Worm (Caenorhabditis elegans) whole organism, L4 larva: ENCODE data around the gene odr-2.

ENCODE experiments used
- ZK337.2 ChIP-seq: fragments of 200-800 bp; sonication (Bioruptor generic); IDR thresholded peaks from 2 replicates; pipeline ENCODE4 v1.3.6; 2022; ENCODE audit warnings: missing genetic modification reagents, missing genetic modification characterization, missing compliant biosample characterization
- aha-1 ChIP-seq: fragments of 150-350 bp; peaks from one replicate; lab custom pipeline; 2014; ENCODE audit warnings: missing biosample characterization, missing genetic modification characterization
- ceh-20 ChIP-seq: fragments of 200-800 bp; sonication (Bioruptor generic); IDR thresholded peaks from 2 replicates; pipeline ENCODE4 v1.3.6; 2022; ENCODE audit warnings: missing genetic modification reagents, missing genetic modification characterization, missing compliant biosample characterization
- ceh-32 ChIP-seq: sonication (generic microtip); optimal IDR thresholded peaks from 2 replicates; lab custom pipeline; 2016; ENCODE audit warnings: mild to moderate bottlenecking, missing genetic modification characterization, missing compliant biosample characterization; ENCODE audit not compliant: poor library complexity
- ceh-62 ChIP-seq: sonication (generic microtip); optimal IDR thresholded peaks from 2 replicates; lab custom pipeline; 2017; ENCODE audit warnings: missing biosample characterization, missing genetic modification characterization
- daf-16 ChIP-seq, 3 experiments: sonication (generic microtip); optimal IDR thresholded peaks; 2 replicates each; lab custom pipeline; 2016 to 2017; ENCODE audit warnings: missing genetic modification characterization in 3 of 3, missing genetic modification reagents in 3 of 3, mild to moderate bottlenecking in 2 of 3, missing compliant biosample characterization in 2 of 3, missing biosample characterization in 1 of 3, moderate library complexity in 1 of 3
- daf-19 ChIP-seq: fragments of 200-800 bp; sonication (Bioruptor generic); conservative IDR thresholded peaks from 2 replicates; pipeline ENCODE4 v1.3.6; 2022; ENCODE audit warnings: missing genetic modification characterization, missing compliant biosample characterization
- dmd-6 ChIP-seq: fragments of 200-800 bp; sonication (Bioruptor generic); IDR thresholded peaks from 2 replicates; pipeline ENCODE4 v1.3.6; 2022; ENCODE audit warnings: missing genetic modification reagents, missing genetic modification characterization, missing compliant biosample characterization
- dve-1 ChIP-seq: sonication (generic microtip); optimal IDR thresholded peaks from 2 replicates; lab custom pipeline; 2017; ENCODE audit warnings: antibody characterized with exemption, mild to moderate bottlenecking, missing genetic modification characterization, missing compliant biosample characterization; ENCODE audit not compliant: insufficient read depth
- egl-27 ChIP-seq: sonication (generic microtip); optimal IDR thresholded peaks from 3 replicates; lab custom pipeline; 2017; ENCODE audit warnings: missing biosample characterization, missing genetic modification reagents, missing genetic modification characterization
- egl-43 ChIP-seq: fragments of 200-800 bp; sonication (Bioruptor generic); IDR thresholded peaks from 2 replicates; pipeline ENCODE4 v1.3.6; 2022; ENCODE audit warnings: missing genetic modification reagents, missing genetic modification characterization, missing compliant biosample characterization
- hif-1 ChIP-seq, 2 experiments: sonication (generic microtip); optimal IDR thresholded peaks; 2 replicates each; lab custom pipeline; 2016 to 2017; ENCODE audit warnings: missing compliant biosample characterization in 2 of 2, missing genetic modification characterization in 2 of 2, missing genetic modification reagents in 2 of 2, missing genotype in 2 of 2, mild to moderate bottlenecking in 1 of 2
- hlh-11 ChIP-seq: fragments of 200-800 bp; sonication (Bioruptor generic); optimal IDR thresholded peaks from 2 replicates; lab custom pipeline; 2018; ENCODE audit warnings: mild to moderate bottlenecking, missing genetic modification characterization, missing compliant biosample characterization
- hlh-30 ChIP-seq: sonication (generic microtip); optimal IDR thresholded peaks from 2 replicates; lab custom pipeline; 2017; ENCODE audit warnings: antibody characterized with exemption, mild to moderate bottlenecking, missing genetic modification characterization, missing compliant biosample characterization; ENCODE audit not compliant: insufficient read depth
- lin-15B ChIP-seq: fragments of 150-350 bp; sonication (generic microtip); optimal IDR thresholded peaks from 3 replicates; lab custom pipeline; 2014; ENCODE audit warnings: missing biosample characterization, missing genetic modification characterization
- lin-38 ChIP-seq: fragments of 200-800 bp; sonication (Bioruptor generic); IDR thresholded peaks from 2 replicates; pipeline ENCODE4 v1.3.6; 2022; ENCODE audit warnings: missing genetic modification reagents, missing genetic modification characterization, missing compliant biosample characterization
- madf-9 ChIP-seq: fragments of 200-800 bp; sonication (Bioruptor generic); conservative IDR thresholded peaks from 2 replicates; pipeline ENCODE4 v1.3.6; 2022; ENCODE audit warnings: missing genetic modification reagents, missing genetic modification characterization, missing compliant biosample characterization
- mdl-1 ChIP-seq, 2 experiments: fragments of 150-350 bp in 1 of 2; sonication (generic microtip) in 1 of 2; optimal IDR thresholded peaks; 2 replicates each; lab custom pipeline; 2014 to 2017; ENCODE audit warnings: missing biosample characterization in 2 of 2, missing genetic modification characterization in 2 of 2
- mxl-2 ChIP-seq: fragments of 200-800 bp; sonication (Bioruptor generic); conservative IDR thresholded peaks from 2 replicates; pipeline ENCODE4 v1.3.6; 2022; ENCODE audit warnings: missing genetic modification reagents, missing genetic modification characterization, missing compliant biosample characterization
- nhr-102 ChIP-seq: sonication (generic microtip); optimal IDR thresholded peaks from 2 replicates; lab custom pipeline; 2016; ENCODE audit warnings: mild to moderate bottlenecking, missing genetic modification characterization, moderate library complexity, missing compliant biosample characterization
- nhr-111 ChIP-seq: fragments of 200-800 bp; sonication (Bioruptor generic); optimal IDR thresholded peaks from 2 replicates; lab custom pipeline; 2018; ENCODE audit warnings: mild to moderate bottlenecking, missing genetic modification characterization, missing compliant biosample characterization
- nhr-28 ChIP-seq: fragments of 150-350 bp; optimal IDR thresholded peaks from 2 replicates; lab custom pipeline; 2014; ENCODE audit warnings: missing biosample characterization, missing genetic modification characterization
- nhr-42 ChIP-seq: fragments of 200-800 bp; sonication (Bioruptor generic); IDR thresholded peaks from 2 replicates; pipeline ENCODE4 v1.3.6; 2022; ENCODE audit warnings: missing genetic modification characterization, missing compliant biosample characterization
- nhr-48 ChIP-seq: sonication (generic microtip); optimal IDR thresholded peaks from 2 replicates; lab custom pipeline; 2016; ENCODE audit warnings: mild to moderate bottlenecking, missing genetic modification characterization, missing compliant biosample characterization
- nhr-77 ChIP-seq: fragments of 150-350 bp; optimal IDR thresholded peaks from 2 replicates; lab custom pipeline; 2014; ENCODE audit warnings: missing biosample characterization, missing genetic modification characterization
- pha-4 ChIP-seq, 2 experiments: fragments of 150-350 bp in 1 of 2; fragments of 200-800 bp in 1 of 2; sonication (Bioruptor generic) in 1 of 2; IDR thresholded peaks in 1 of 2; optimal IDR thresholded peaks in 1 of 2; 2 replicates each; pipeline versions ENCODE4 v1.3.6 to Lab custom; 2014 to 2022; ENCODE audit warnings: missing genetic modification characterization in 2 of 2, missing genetic modification reagents in 2 of 2, missing biosample characterization in 1 of 2, missing compliant biosample characterization in 1 of 2
- php-3 ChIP-seq: fragments of 200-800 bp; sonication (Bioruptor generic); IDR thresholded peaks from 2 replicates; pipeline ENCODE4 v1.3.6; 2022; ENCODE audit warnings: missing genetic modification reagents, missing genetic modification characterization, missing compliant biosample characterization
- saeg-2 ChIP-seq: fragments of 200-800 bp; sonication (Bioruptor generic); IDR thresholded peaks from 2 replicates; pipeline ENCODE4 v1.3.6; 2022; ENCODE audit warnings: missing genetic modification reagents, missing genetic modification characterization, missing compliant biosample characterization
- snpc-1.2 ChIP-seq: fragments of 200-800 bp; sonication (Bioruptor generic); IDR thresholded peaks from 2 replicates; pipeline ENCODE4 v1.3.6; 2022; ENCODE audit warnings: missing genetic modification reagents, missing genetic modification characterization, missing compliant biosample characterization
- tra-1 ChIP-seq: fragments of 200-800 bp; sonication (Bioruptor generic); IDR thresholded peaks from 2 replicates; pipeline ENCODE4 v1.3.6; 2022; ENCODE audit warnings: missing genetic modification reagents, missing genetic modification characterization, missing compliant biosample characterization
- unc-62 ChIP-seq, 3 experiments: fragments of 150-350 bp in 1 of 3; sonication (generic microtip); optimal IDR thresholded peaks in 2 of 3; peaks in 1 of 3; 1 replicate in 1 of 3; 2 replicates in 2 of 3; lab custom pipeline; 2014 to 2017; ENCODE audit warnings: missing biosample characterization in 3 of 3, missing genetic modification characterization in 3 of 3, missing genetic modification reagents in 3 of 3, missing genotype in 1 of 3
- ztf-11 ChIP-seq: fragments of 150-350 bp; optimal IDR thresholded peaks from 2 replicates; lab custom pipeline; 2014; ENCODE audit warnings: missing biosample characterization, missing genetic modification characterization

Gene odr-2

ce11 chrV:7156079-7156478 is 52.7 kb downstream of the odr-2 start, which contains the start of gene F10D2.10:
Gene F10D2.10, minus strand, starts transcription at chrV:7156179.
- no peak for TF ChIP-seq daf-16 (GFP tag; optimal IDR thresholded peaks at IDR 0.05; lab: Kevin White, UChicago)
- no peak for TF ChIP-seq daf-16 (tag; optimal IDR thresholded peaks at IDR 0.05; lab: Kevin White, UChicago)
- TF ChIP-seq aha-1 (tag; lab: Kevin White, UChicago): peak; percentile 68

DNA sequence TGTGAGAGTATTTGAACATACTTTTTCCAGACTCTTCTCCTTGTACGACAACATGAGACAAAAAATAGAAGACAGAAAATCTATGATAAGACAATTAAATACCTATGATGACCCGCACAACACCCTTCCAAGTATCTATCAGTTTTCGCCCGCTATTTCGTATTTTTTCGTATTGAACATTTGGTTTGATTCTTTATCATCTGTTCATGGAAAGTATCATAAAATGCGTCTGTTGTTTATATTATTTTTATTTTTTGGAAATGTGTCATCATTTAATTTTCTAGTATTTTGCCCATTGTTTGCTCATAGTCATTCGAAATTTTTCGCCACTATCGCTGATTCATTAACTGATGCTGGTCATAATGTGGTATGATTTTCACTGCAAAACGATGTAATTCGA is 53.7 kb downstream of the odr-2 start, which contains the start of gene ugt-39:
ugt-39 (plus strand) TSS at position 54 of the 400 bp plus-strand sequence.
- TF ChIP-seq saeg-2 (GFP tag; lab: Robert Waterston, UW) (no peak), nhr-102 (peak; percentile 68), php-3 (GFP tag; lab: Robert Waterston, UW) (0 out of 2 replicates have a peak, but pooled peaks have one; percentile 47), dmd-6 (peak; percentile 70), ceh-20 (GFP tag; lab: Robert Waterston, UW) (no peak), dve-1 (tag; lab: Kevin White, UChicago) (peak; percentile 16), lin-15B (tag; lab: Kevin White, UChicago) (no peak), ceh-62 (tag; lab: Kevin White, UChicago) (no peak), madf-9 (no peak), daf-16 (GFP tag; optimal IDR thresholded peaks at IDR 0.05; lab: Kevin White, UChicago) (no peak), daf-16 (tag; optimal IDR thresholded peaks at IDR 0.05; lab: Kevin White, UChicago) (peak; percentile 91), hlh-30 (tag; lab: Kevin White, UChicago) (peak; percentile 1), lin-38 (GFP tag; lab: Robert Waterston, UW) (no peak), hlh-11 (tag; lab: Kevin White, UChicago) (peak; percentile 52), ztf-11 (no peak), nhr-77 (peak; percentile 28), nhr-28 (tag; lab: Kevin White, UChicago) (peak; percentile 87)

DNA sequence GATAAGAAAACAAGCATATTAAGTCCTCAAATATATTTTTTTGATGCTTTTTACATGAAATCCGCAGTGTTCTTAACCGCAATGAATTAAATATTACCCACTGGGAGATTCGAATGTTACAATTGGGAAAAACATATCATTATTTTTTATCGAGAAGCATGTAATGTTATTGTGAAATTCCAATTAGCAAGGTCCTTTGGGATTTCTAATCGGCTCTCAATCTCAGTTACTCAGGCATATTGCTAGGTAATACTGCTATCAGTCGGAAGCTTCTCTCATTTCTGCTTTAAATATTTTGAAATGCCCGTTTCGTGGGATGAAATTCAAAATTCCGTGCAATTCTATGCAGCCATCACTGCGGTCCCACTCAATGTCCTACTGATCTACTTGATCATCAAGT is 56.0 kb downstream of the odr-2 start, which contains the start of gene str-204:
str-204 (plus strand) TSS at position 301 of the 400 bp plus-strand sequence.
- TF ChIP-seq php-3 (GFP tag; lab: Robert Waterston, UW) (no peak), egl-43 (no peak), snpc-1.2 (GFP tag; lab: Robert Waterston, UW) (no peak), nhr-42 (GFP tag; lab: Robert Waterston, UW) (no peak), nhr-111 (GFP tag; lab: Kevin White, UChicago) (no peak), pha-4 (GFP tag; IDR thresholded peaks at IDR 0.05; lab: Robert Waterston, UW) (no peak), pha-4 (tag; optimal IDR thresholded peaks at IDR 0.05; lab: Kevin White, UChicago) (no peak), egl-27 (no peak)

ce11 chrV:7163477-7164114 is 60.2 kb downstream of the odr-2 start, which contains the start of gene ugt-41:
Gene ugt-41, minus strand, starts transcription at chrV:7163595.
- peak; percentile 81 for TF ChIP-seq dmd-6
- TF ChIP-seq daf-19 (GFP tag; lab: Robert Waterston, UW): no peak
- peak; percentile 60; the same call in 1 of the 2 replicates for TF ChIP-seq mxl-2 (GFP tag; lab: Robert Waterston, UW)
- peak; percentile 65; the same call in 1 of the 2 replicates for TF ChIP-seq ceh-20 (GFP tag; lab: Robert Waterston, UW)
- 0 out of 2 replicates have a peak, but pooled peaks have one; percentile 57 for TF ChIP-seq tra-1 (GFP tag; lab: Robert Waterston, UW)
- no peak for TF ChIP-seq daf-16 (GFP tag; optimal IDR thresholded peaks at IDR 0.05; lab: Kevin White, UChicago)
- TF ChIP-seq daf-16 (tag; optimal IDR thresholded peaks at IDR 0.05; lab: Kevin White, UChicago): peak; percentile 96
- peak; percentile 92 for TF ChIP-seq nhr-28 (tag; lab: Kevin White, UChicago)
- peak; percentile 90 for TF ChIP-seq nhr-102
- peak; percentile 28 for TF ChIP-seq nhr-48 (tag; lab: Kevin White, UChicago)
- peak; percentile 92 for TF ChIP-seq php-3 (GFP tag; lab: Robert Waterston, UW)
- TF ChIP-seq hif-1 (tag; optimal IDR thresholded peaks at IDR 0.05; lab: Kevin White, UChicago): peak in 1 of 2 experiments; percentile 53
- TF ChIP-seq aha-1 (tag; lab: Kevin White, UChicago): no peak
- TF ChIP-seq unc-62 (GFP tag; optimal IDR thresholded peaks at IDR 0.05 in 1 of 2; lab: Kevin White, UChicago): peak in 1 of 2 experiments; percentile 51
- no peak for TF ChIP-seq unc-62 (tag; optimal IDR thresholded peaks at IDR 0.05; lab: Kevin White, UChicago)
- TF ChIP-seq ceh-32 (tag; lab: Kevin White, UChicago): no peak
- TF ChIP-seq nhr-111 (GFP tag; lab: Kevin White, UChicago): no peak
- peak; percentile 66 for TF ChIP-seq hlh-11 (tag; lab: Kevin White, UChicago)
- TF ChIP-seq mdl-1 (tag; optimal IDR thresholded peaks at IDR 0.05; lab: Kevin White, UChicago): peak in 1 of 2 experiments; percentile 6
- no peak for TF ChIP-seq ZK337.2 (GFP tag; lab: Robert Waterston, UW)
